Worm (Caenorhabditis elegans) whole organism, early embryonic: ENCODE results near the gene ZC204.17.

Experiments
- B0310.2 ChIP-seq: sonication (generic microtip); optimal IDR thresholded peaks from 2 replicates; lab custom pipeline; 2016; ENCODE audit warnings: mild to moderate bottlenecking, missing genetic modification characterization, missing compliant biosample characterization
- F13C5.2 ChIP-seq: sonication (generic microtip); optimal IDR thresholded peaks from 2 replicates; lab custom pipeline; 2017; ENCODE audit warnings: mild to moderate bottlenecking, missing genetic modification characterization, inconsistent platforms, missing compliant biosample characterization
- aly-1 ChIP-seq: sonication (generic microtip); optimal IDR thresholded peaks from 2 replicates; lab custom pipeline; 2016; ENCODE audit warnings: missing genetic modification characterization, missing compliant biosample characterization
- ama-1 ChIP-seq: fragments of 150-350 bp; optimal IDR thresholded peaks from 2 replicates; lab custom pipeline; 2014
- ceh-13 ChIP-seq: fragments of 200-800 bp; sonication (Bioruptor generic); optimal IDR thresholded peaks from 2 replicates; lab custom pipeline; 2018; ENCODE audit warnings: mild to moderate bottlenecking, missing genetic modification characterization, missing compliant biosample characterization
- ceh-36 ChIP-seq: sonication (generic microtip); optimal IDR thresholded peaks from 2 replicates; lab custom pipeline; 2016; ENCODE audit warnings: missing genetic modification characterization, inconsistent platforms, missing compliant biosample characterization
- flt-1 ChIP-seq: fragments of 200-800 bp; sonication (Bioruptor generic); IDR thresholded peaks from 2 replicates; pipeline ENCODE4 v1.3.6; 2022; ENCODE audit warnings: missing genetic modification characterization, missing compliant biosample characterization
- hmg-4 ChIP-seq: fragments of 200-800 bp; sonication (Bioruptor generic); optimal IDR thresholded peaks from 2 replicates; lab custom pipeline; 2018; ENCODE audit warnings: mild to moderate bottlenecking, missing genetic modification characterization, missing compliant biosample characterization
- hnd-1 ChIP-seq: sonication (generic microtip); optimal IDR thresholded peaks from 2 replicates; lab custom pipeline; 2016; ENCODE audit warnings: missing genetic modification characterization, missing compliant biosample characterization
- pes-1 ChIP-seq: fragments of 200-800 bp; sonication (Bioruptor generic); IDR thresholded peaks from 2 replicates; pipeline ENCODE4 v1.3.6; 2022; ENCODE audit warnings: missing genetic modification reagents, missing genetic modification characterization, missing compliant biosample characterization
- scrt-1 ChIP-seq: fragments of 200-800 bp; sonication (Bioruptor generic); IDR thresholded peaks from 2 replicates; pipeline ENCODE4 v1.3.6; 2022; ENCODE audit warnings: missing genetic modification characterization, missing compliant biosample characterization
- tbx-11 ChIP-seq: fragments of 200-800 bp; sonication (Bioruptor generic); IDR thresholded peaks from 2 replicates; pipeline ENCODE4 v1.3.6; 2022; ENCODE audit warnings: missing genetic modification characterization, missing compliant biosample characterization
- tbx-37 ChIP-seq: fragments of 200-800 bp; sonication (Bioruptor generic); conservative IDR thresholded peaks from 2 replicates; pipeline ENCODE4 v1.3.6; 2022; ENCODE audit warnings: missing genetic modification reagents, missing genetic modification characterization, missing compliant biosample characterization
- tra-4 ChIP-seq: sonication (generic microtip); optimal IDR thresholded peaks from 2 replicates; lab custom pipeline; 2017; ENCODE audit warnings: missing genetic modification characterization, missing compliant biosample characterization

DNA sequence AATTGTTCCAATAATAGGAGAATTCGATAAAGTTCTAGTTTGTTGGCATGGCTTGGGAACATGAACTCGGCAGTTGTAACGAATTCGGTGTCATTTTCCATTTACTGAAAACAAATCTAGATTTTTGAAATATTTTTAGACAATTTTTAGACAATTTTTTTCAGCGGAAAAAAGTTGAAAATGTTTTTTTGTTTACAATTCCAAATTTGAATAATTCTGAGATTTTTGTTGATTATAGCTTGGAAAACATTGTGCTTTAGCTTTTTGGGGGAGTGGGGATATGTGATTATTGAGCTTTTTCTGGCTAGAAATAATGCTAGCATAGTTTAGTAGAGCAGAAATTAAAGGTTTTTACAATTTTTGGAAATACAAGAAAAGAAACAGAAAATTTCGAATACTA is 22.8 kb upstream of the ZC204.17 start, which contains the start of gene srw-97:
- TF ChIP-seq flt-1 (GFP tag; lab: Robert Waterston, UW) (no peak), ama-1 (lab: Kevin White, UChicago) (no peak), hnd-1 (no peak), B0310.2 (tag; lab: Kevin White, UChicago) (no peak), tbx-11 (GFP tag; lab: Robert Waterston, UW) (no peak), aly-1 (tag; lab: Kevin White, UChicago) (no peak), ceh-13 (no peak), tra-4 (tag; lab: Kevin White, UChicago) (no peak), ceh-36 (tag; lab: Kevin White, UChicago) (no peak), pes-1 (no peak), F13C5.2 (tag; lab: Kevin White, UChicago) (no peak), tbx-37 (GFP tag; lab: Robert Waterston, UW) (no peak), scrt-1 (GFP tag; lab: Robert Waterston, UW) (no peak), hmg-4 (GFP tag; lab: Kevin White, UChicago) (no peak)
